Fruit fly (Drosophila melanogaster) whole organism, wandering third instar larva: Measurements from ENCODE around the gene CG43093.

Source experiments
- Abd-B ChIP-seq: fragments of >200 bp; optimal IDR thresholded peaks from 2 replicates; lab custom pipeline; 2017; ENCODE audit warnings: missing biosample characterization, missing genetic modification characterization
- CG32264 ChIP-seq: fragments of 200-800 bp; sonication (Bioruptor generic); optimal IDR thresholded peaks from 2 replicates; lab custom pipeline; 2016; ENCODE audit warnings: missing biosample characterization, missing genetic modification characterization
- CrebA ChIP-seq: fragments of 200-800 bp; sonication (Bioruptor generic); optimal IDR thresholded peaks from 2 replicates; lab custom pipeline; 2016; ENCODE audit warnings: missing biosample characterization, mild to moderate bottlenecking, missing genetic modification characterization, borderline replicate concordance
- Dfd ChIP-seq: fragments of >200 bp; optimal IDR thresholded peaks from 2 replicates; lab custom pipeline; 2017; ENCODE audit warnings: missing biosample characterization, missing genetic modification characterization
- Dif ChIP-seq: fragments of 200-275, 200-300 bp; sonication (Bioruptor generic); optimal IDR thresholded peaks from 2 replicates; lab custom pipeline; 2018; ENCODE audit warnings: missing biosample characterization, missing genetic modification characterization; ENCODE audit not compliant: partially characterized antibody
- Hnf4 ChIP-seq: fragments of 200-800 bp; sonication (Bioruptor generic); optimal IDR thresholded peaks from 2 replicates; lab custom pipeline; 2016; ENCODE audit warnings: missing biosample characterization, mild to moderate bottlenecking, missing genetic modification characterization
- Hr78 ChIP-seq: fragments of >200 bp; optimal IDR thresholded peaks from 2 replicates; lab custom pipeline; 2017; ENCODE audit warnings: missing biosample characterization, missing genetic modification characterization
- Hr83 ChIP-seq: fragments of 200-300 bp; sonication (Bioruptor generic); optimal IDR thresholded peaks from 2 replicates; lab custom pipeline; 2016; ENCODE audit warnings: missing biosample characterization, mild to moderate bottlenecking, missing genetic modification characterization, moderate library complexity; ENCODE audit not compliant: poor library complexity, severe bottlenecking
- Mio ChIP-seq: sonication (Bioruptor generic); optimal IDR thresholded peaks from 2 replicates; lab custom pipeline; 2016; ENCODE audit warnings: missing biosample characterization, missing genetic modification characterization
- Myc ChIP-seq: fragments of >200 bp; optimal IDR thresholded peaks from 2 replicates; lab custom pipeline; 2017
- N ChIP-seq: fragments of >200 bp; optimal IDR thresholded peaks from 2 replicates; lab custom pipeline; 2018; ENCODE audit warnings: missing biosample characterization, missing external identifiers, missing genetic modification characterization
- Rel ChIP-seq, 2 experiments: fragments of 200-800 bp; sonication (Bioruptor generic) in 1 of 2; optimal IDR thresholded peaks; 2 replicates in 1 of 2; 3 replicates in 1 of 2; lab custom pipeline; 2016 to 2019; ENCODE audit warnings: mild to moderate bottlenecking in 2 of 2, missing biosample characterization in 2 of 2, missing genetic modification characterization in 2 of 2, moderate library complexity in 1 of 2
- Sp1 ChIP-seq: fragments of 200-800 bp; sonication (Bioruptor generic); optimal IDR thresholded peaks from 3 replicates; lab custom pipeline; 2019; ENCODE audit warnings: missing biosample characterization, mild to moderate bottlenecking, missing genetic modification characterization, moderate library complexity
- Vsx2 ChIP-seq: fragments of 200-300, 225-300 bp; sonication (Bioruptor generic); optimal IDR thresholded peaks from 2 replicates; lab custom pipeline; 2018; ENCODE audit warnings: missing biosample characterization, missing genetic modification characterization; ENCODE audit not compliant: partially characterized antibody
- br ChIP-seq: fragments of 200-800 bp; sonication (Bioruptor generic); optimal IDR thresholded peaks from 2 replicates; lab custom pipeline; 2016; ENCODE audit warnings: missing biosample characterization, missing genetic modification characterization
- brk ChIP-seq: fragments of 200-800 bp; sonication (Bioruptor generic); optimal IDR thresholded peaks from 2 replicates; lab custom pipeline; 2016; ENCODE audit warnings: missing biosample characterization, mild to moderate bottlenecking, missing genetic modification characterization
- dl ChIP-seq, 2 experiments: fragments of 175-275, 200-275 bp in 1 of 2; fragments of 200-275 bp in 1 of 2; sonication (Bioruptor generic); optimal IDR thresholded peaks; lab custom pipeline; 2018; ENCODE audit warnings: mild to moderate bottlenecking in 2 of 2, missing biosample characterization in 2 of 2, missing genetic modification characterization in 2 of 2, moderate library complexity in 2 of 2; ENCODE audit not compliant: partially characterized antibody in 2 of 2, insufficient read depth in 1 of 2
- dmrt93B ChIP-seq: fragments of 200-800 bp; sonication (Bioruptor generic); optimal IDR thresholded peaks from 2 replicates; lab custom pipeline; 2018; ENCODE audit warnings: missing biosample characterization, mild to moderate bottlenecking, missing genetic modification characterization
- dsf ChIP-seq: sonication (Bioruptor generic); optimal IDR thresholded peaks from 2 replicates; lab custom pipeline; 2016; ENCODE audit warnings: missing biosample characterization, missing genetic modification characterization, borderline replicate concordance
- ey ChIP-seq: fragments of 200-800 bp; sonication (Bioruptor generic); optimal IDR thresholded peaks from 2 replicates; lab custom pipeline; 2016; ENCODE audit warnings: missing biosample characterization, missing genetic modification characterization
- foxo ChIP-seq, 2 experiments: fragments of 200-800 bp; sonication (Bioruptor generic); optimal IDR thresholded peaks; 2 replicates in 1 of 2; 3 replicates in 1 of 2; lab custom pipeline; 2016 to 2017; ENCODE audit warnings: missing biosample characterization in 2 of 2, missing genetic modification characterization in 2 of 2
- fru ChIP-seq: fragments of 200-800 bp; sonication (Bioruptor generic); optimal IDR thresholded peaks from 3 replicates; lab custom pipeline; 2016; ENCODE audit warnings: missing biosample characterization, mild to moderate bottlenecking, missing genetic modification characterization
- jim ChIP-seq: fragments of 175-275, 200-325 bp; sonication (Bioruptor generic); optimal IDR thresholded peaks from 2 replicates; lab custom pipeline; 2016; ENCODE audit warnings: missing biosample characterization, mild to moderate bottlenecking, missing genetic modification characterization
- pan ChIP-seq: fragments of >200 bp; optimal IDR thresholded peaks from 2 replicates; lab custom pipeline; 2017
- psq ChIP-seq: fragments of 200-800 bp; sonication (Bioruptor generic); optimal IDR thresholded peaks from 3 replicates; lab custom pipeline; 2017; ENCODE audit warnings: missing biosample characterization, mild to moderate bottlenecking, missing genetic modification characterization, moderate library complexity
- rgr ChIP-seq: fragments of 200-800 bp; sonication (Bioruptor generic); optimal IDR thresholded peaks from 3 replicates; lab custom pipeline; 2016; ENCODE audit warnings: missing biosample characterization, mild to moderate bottlenecking, missing genetic modification characterization
- sv ChIP-seq: fragments of 200-800 bp; sonication (Bioruptor generic); optimal IDR thresholded peaks from 3 replicates; lab custom pipeline; 2016; ENCODE audit warnings: missing biosample characterization, missing genetic modification characterization
- tai ChIP-seq: sonication (Bioruptor generic); optimal IDR thresholded peaks from 2 replicates; lab custom pipeline; 2016; ENCODE audit warnings: missing biosample characterization, missing genetic modification characterization
- usp ChIP-seq: fragments of >200 bp; optimal IDR thresholded peaks from 2 replicates; lab custom pipeline; 2017; ENCODE audit warnings: missing biosample characterization, missing genetic modification characterization

The CG43093 gene

DNA sequence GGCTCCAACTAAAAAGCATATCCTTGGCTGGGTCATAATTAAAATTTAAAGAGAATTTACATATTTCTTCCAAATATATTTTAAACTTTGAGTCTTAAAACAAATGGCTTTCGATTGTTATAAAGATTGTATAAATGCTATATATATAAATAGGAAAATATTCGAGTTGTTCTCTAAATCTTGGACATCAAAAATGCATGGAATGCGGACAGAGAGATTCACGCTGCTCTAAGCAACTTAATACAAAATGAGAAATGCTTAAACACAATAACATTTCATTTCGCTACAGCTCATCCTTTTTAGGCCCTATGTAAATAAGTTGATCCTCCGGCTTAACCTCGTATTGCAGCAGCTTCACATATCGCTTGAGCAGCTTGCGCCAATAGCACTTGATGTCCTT is 21.2 kb downstream of the CG43093 start, which contains the start of gene CG31139:
Gene CG31139 (minus strand): TSS at position 101 of the 400 bp plus-strand sequence.
- no peak for TF ChIP-seq dsf
- TF ChIP-seq ey (GFP tag; lab: Kevin White, UChicago) = no peak
- TF ChIP-seq Sp1 = no peak
- TF ChIP-seq Abd-B (GFP tag; lab: Kevin White, UChicago) = no peak
- TF ChIP-seq tai = no peak
- TF ChIP-seq usp (GFP tag; lab: Kevin White, UChicago) = no peak
- no peak for TF ChIP-seq Hr78 (GFP tag; lab: Kevin White, UChicago)
- TF ChIP-seq brk (GFP tag; lab: Kevin White, UChicago) = no peak
- TF ChIP-seq jim (GFP tag; lab: Kevin White, UChicago) = no peak
- TF ChIP-seq Vsx2 (GFP tag; lab: Kevin White, UChicago) = no peak
- no peak for TF ChIP-seq Myc (lab: Kevin White, UChicago)
- no peak for TF ChIP-seq br
- TF ChIP-seq dl (GFP tag; optimal IDR thresholded peaks at IDR 0.05; lab: Kevin White, UChicago; ENCODE audit: insufficient read depth in 1 of 2, partially characterized antibody in 2 of 2) = no peak
- no peak for TF ChIP-seq foxo (GFP tag; optimal IDR thresholded peaks at IDR 0.05; lab: Kevin White, UChicago)
- TF ChIP-seq psq (GFP tag; lab: Kevin White, UChicago) = no peak
- no peak for TF ChIP-seq Rel (GFP tag; optimal IDR thresholded peaks at IDR 0.05; lab: Kevin White, UChicago)
- TF ChIP-seq Rel (tag; optimal IDR thresholded peaks at IDR 0.05; lab: Kevin White, UChicago) = no peak
- no peak for TF ChIP-seq Mio (GFP tag; lab: Kevin White, UChicago)
- TF ChIP-seq CG32264 (GFP tag; lab: Kevin White, UChicago) = no peak
- TF ChIP-seq N (GFP tag; lab: Kevin White, UChicago) = no peak
- TF ChIP-seq CrebA (GFP tag; lab: Kevin White, UChicago) = no peak
- TF ChIP-seq, all 38 proteins: peak for 0

DNA sequence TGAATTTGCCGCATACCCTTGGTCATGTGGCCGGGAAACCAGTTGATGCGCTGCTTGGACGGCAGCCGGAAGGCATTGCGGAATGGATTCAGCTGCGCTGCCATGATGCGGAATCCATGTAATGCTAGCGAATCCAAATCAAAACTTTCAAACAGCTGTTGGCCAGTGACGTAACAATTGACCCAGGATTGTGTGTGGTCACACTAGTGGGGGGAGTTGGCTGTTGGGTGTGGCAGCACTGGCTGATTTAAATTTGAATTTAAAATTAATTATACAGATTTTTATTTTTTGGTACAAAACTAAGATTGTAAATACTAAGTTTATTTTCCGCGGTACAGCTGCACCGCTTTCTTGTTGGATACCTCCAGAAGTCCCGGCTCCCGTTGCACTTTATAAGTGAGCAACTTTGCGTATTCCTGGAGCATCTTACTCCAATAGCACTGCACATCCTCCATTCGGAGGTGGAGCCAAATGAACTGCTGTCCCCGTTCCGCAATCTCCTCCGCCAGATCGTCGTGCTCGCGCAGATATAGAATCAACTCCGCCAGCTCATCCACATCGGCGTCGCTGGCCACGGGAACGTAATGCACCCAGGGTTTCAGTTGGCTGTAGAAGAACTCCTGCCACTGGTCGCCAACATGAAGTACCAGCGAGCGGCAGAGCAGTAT is 22.6 kb downstream of the CG43093 start, which contains the start of gene CG17141:
Gene CG17141 (minus strand): TSS at position 177 of the 668 bp plus-strand sequence.
- TF ChIP-seq Vsx2 (GFP tag; lab: Kevin White, UChicago) (no peak), Dif (GFP tag; lab: Kevin White, UChicago) (peak; percentile 26), CrebA (GFP tag; lab: Kevin White, UChicago) (no peak), pan (lab: Kevin White, UChicago) (no peak), Hr83 (peak; percentile 35), sv (no peak), ey (GFP tag; lab: Kevin White, UChicago) (no peak), dmrt93B (GFP tag; lab: Kevin White, UChicago) (no peak), br (no peak), Dfd (GFP tag; lab: Kevin White, UChicago) (no peak), rgr (GFP tag; lab: Kevin White, UChicago) (no peak), Sp1 (no peak)

DNA sequence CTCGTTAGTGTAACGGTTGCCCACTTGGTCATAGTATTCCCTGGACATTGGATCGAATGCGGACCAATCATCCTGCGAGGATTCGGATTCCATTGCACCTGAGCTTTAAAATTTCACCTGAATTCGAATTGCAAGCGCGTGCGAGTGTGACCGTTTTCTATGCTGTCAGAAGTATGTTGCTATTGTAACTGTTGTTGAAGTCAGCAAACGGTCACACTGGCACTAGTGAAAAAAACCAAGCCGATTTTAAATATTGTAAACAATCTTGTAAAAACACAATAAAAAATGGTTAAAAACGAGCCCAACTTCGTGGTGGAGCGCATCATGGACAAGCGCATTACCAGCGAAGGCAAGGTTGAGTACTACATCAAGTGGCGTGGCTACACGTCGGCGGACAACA is 24.7 kb downstream of the CG43093 start, which contains the start of the genes vret and HP1c:
Gene vret (minus strand): TSS at position 150 of the 400 bp plus-strand sequence.
Gene HP1c (plus strand): TSS at position 189 of the 400 bp plus-strand sequence.
- TF ChIP-seq Rel (GFP tag; optimal IDR thresholded peaks at IDR 0.05; lab: Kevin White, UChicago) (no peak), Rel (tag; optimal IDR thresholded peaks at IDR 0.05; lab: Kevin White, UChicago) (peak; percentile 37), Vsx2 (GFP tag; lab: Kevin White, UChicago) (no peak), Sp1 (no peak), Myc (lab: Kevin White, UChicago) (no peak), Hr83 (no peak), fru (GFP tag; lab: Kevin White, UChicago) (no peak), CG32264 (GFP tag; lab: Kevin White, UChicago) (no peak), rgr (GFP tag; lab: Kevin White, UChicago) (no peak), jim (GFP tag; lab: Kevin White, UChicago) (no peak)
- TF ChIP-seq, all 38 proteins: peak for 1

DNA sequence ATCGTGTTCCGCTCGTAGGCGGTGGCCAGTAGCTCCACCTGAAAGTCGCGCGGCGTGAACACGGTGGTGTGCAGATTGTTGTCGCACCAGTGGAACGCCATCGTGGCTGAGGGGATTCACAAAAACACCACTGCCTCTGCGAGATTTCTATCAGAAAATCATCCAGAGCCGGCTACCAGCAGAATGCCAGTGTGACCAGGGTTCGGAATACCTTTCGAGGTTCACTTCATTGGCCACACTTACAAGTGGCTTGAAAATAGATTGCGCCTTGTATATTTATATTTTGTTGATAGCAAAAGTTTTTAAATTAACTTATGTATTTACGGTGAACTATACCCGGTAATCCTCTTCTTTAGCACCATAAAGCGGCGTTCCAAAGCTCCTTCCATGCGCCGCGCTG is 29.2 kb downstream of the CG43093 start, which contains the start of the genes Dcr-1 and CG6985:
Gene Dcr-1 (minus strand): TSS at position 162 of the 400 bp plus-strand sequence.
Gene CG6985 (plus strand): TSS at position 221 of the 400 bp plus-strand sequence.
- no peak for TF ChIP-seq Rel (GFP tag; optimal IDR thresholded peaks at IDR 0.05; lab: Kevin White, UChicago)
- TF ChIP-seq Rel (tag; optimal IDR thresholded peaks at IDR 0.05; lab: Kevin White, UChicago) = peak; percentile 91
- TF ChIP-seq Dfd (GFP tag; lab: Kevin White, UChicago) = no peak

DNA sequence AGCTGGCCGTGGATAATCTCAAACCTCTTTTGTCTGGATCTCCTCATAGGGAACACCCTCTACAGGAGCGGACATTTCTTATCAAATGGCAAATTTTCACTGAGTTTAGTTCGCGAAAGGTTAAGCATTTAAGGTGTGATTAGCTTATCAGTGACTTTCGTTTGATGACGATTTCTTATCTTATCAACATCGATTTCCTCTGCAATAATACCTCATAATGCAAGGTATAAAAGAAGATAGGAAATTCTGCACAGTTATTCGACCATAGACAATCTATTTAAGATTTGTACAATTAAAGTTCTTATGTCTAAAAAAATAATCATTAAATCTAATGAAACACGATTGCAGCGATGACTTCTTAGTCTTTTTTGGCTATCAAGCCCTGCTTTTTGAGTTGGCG is 36.4 kb downstream of the CG43093 start, which contains the start of gene Takl2:
Gene Takl2 (minus strand): TSS at position 101 of the 400 bp plus-strand sequence.
- no peak for TF ChIP-seq jim (GFP tag; lab: Kevin White, UChicago)
- no peak for TF ChIP-seq Hnf4 (GFP tag; lab: Kevin White, UChicago)
- TF ChIP-seq Rel (GFP tag; optimal IDR thresholded peaks at IDR 0.05; lab: Kevin White, UChicago) = no peak
- no peak for TF ChIP-seq Rel (tag; optimal IDR thresholded peaks at IDR 0.05; lab: Kevin White, UChicago)
- TF ChIP-seq Dfd (GFP tag; lab: Kevin White, UChicago) = no peak
